Fruit fly (Drosophila melanogaster): ENCODE measurements around the gene Cyp6d5.

Gene Cyp6d5

DNA sequence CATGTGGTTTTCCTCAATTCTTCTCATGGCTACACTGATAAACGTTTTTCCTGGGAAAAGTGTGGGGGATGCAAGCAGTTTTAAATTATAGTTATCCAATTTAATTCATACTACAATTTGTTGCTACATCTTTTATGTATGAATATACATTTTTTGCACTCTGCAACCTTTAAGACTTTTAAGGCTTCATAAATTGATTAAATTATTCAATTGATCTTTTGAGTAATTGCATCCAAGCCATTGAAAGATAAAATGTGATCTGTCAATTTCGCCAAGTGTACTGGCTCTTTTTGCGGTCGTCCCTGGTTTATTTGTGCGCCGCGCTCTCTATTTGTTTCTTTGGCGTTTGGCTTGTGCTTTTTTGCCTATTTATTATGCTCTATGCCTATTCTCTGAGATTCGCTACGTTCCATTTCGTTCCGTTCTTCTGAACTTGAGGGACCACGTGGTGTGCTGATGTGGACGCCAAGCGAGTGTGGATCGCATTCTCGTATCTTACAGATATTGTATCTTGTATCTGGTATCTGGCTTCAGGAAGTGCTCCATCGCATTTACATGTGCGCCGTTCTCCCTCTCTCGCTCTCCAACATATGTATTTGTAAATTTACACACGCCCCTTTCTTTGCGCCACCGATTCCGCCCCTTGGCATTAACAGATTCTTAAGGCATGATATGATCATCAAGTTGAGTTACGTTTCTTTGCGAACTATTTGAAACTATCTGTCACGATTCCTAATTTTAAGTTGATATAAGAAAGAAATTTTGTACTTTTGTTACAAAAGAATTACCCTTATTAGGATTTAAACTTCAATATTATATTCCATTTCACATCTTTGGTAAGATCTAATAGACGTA lies 23.4 kb downstream of the Cyp6d5 start (continued):
- TF ChIP-seq Ada2b (GFP tag; IDR thresholded peaks at IDR 0.05): peak; percentile 82
- TF ChIP-seq Hey (tag; optimal IDR thresholded peaks at IDR 0.05): peak; percentile 30
- TF ChIP-seq lab (GFP tag; optimal IDR thresholded peaks at IDR 0.05): peak; percentile 93
- TF ChIP-seq CG30020 (tag; optimal IDR thresholded peaks at IDR 0.05): peak; percentile 18
- peak; percentile 55 for TF ChIP-seq Vsx1 (GFP tag; optimal IDR thresholded peaks at IDR 0.05)
- TF ChIP-seq Atf-2 (GFP tag; optimal IDR thresholded peaks at IDR 0.05): peak; percentile 82
- TF ChIP-seq Eip74EF (GFP tag; optimal IDR thresholded peaks at IDR 0.05): peak in 1 of 2 experiments; percentile 45
- TF ChIP-seq dmrt11E (tag; optimal IDR thresholded peaks at IDR 0.05): no peak
- TF ChIP-seq CG33557 (GFP tag; optimal IDR thresholded peaks at IDR 0.05): no peak
- TF ChIP-seq lmd (GFP tag; IDR thresholded peaks at IDR 0.05): peak; percentile 94
- TF ChIP-seq ase (GFP tag; IDR thresholded peaks at IDR 0.05): peak; percentile 70; the same call in 2 of the 3 replicates
- no peak for TF ChIP-seq Scr (GFP tag; IDR thresholded peaks at IDR 0.05; ENCODE audit: partially characterized antibody)
- peak; percentile 81 for TF ChIP-seq Max (GFP tag; optimal IDR thresholded peaks at IDR 0.05)
- peak; percentile 74 for TF ChIP-seq Myb (GFP tag; optimal IDR thresholded peaks at IDR 0.05)
- TF ChIP-seq CG6689 (GFP tag; IDR thresholded peaks at IDR 0.05): peak; percentile 85; the same call in 1 of the 2 replicates
- peak; percentile 90 for TF ChIP-seq shn (GFP tag; optimal IDR thresholded peaks at IDR 0.05)
- peak; percentile 13 for TF ChIP-seq twi (tag; optimal IDR thresholded peaks at IDR 0.05)
- TF ChIP-seq abd-A (tag; optimal IDR thresholded peaks at IDR 0.05): no peak
- peak; percentile 89 for TF ChIP-seq Dbx (GFP tag; IDR thresholded peaks at IDR 0.05)
- TF ChIP-seq CG12744 (GFP tag; optimal IDR thresholded peaks at IDR 0.05): peak; percentile 73
- TF ChIP-seq kah (GFP tag; optimal IDR thresholded peaks at IDR 0.05): peak; percentile 29
- peak; percentile 53 for TF ChIP-seq CG10267 (tag; optimal IDR thresholded peaks at IDR 0.05)
- TF ChIP-seq Nf-YC (tag; optimal IDR thresholded peaks at IDR 0.05): peak; percentile 75
- TF ChIP-seq gro (GFP tag; optimal IDR thresholded peaks at IDR 0.05): peak; percentile 95
- TF ChIP-seq MBD-R2 (GFP tag; IDR thresholded peaks at IDR 0.05): peak; percentile 64; the same call in 1 of the 2 replicates
- peak; percentile 24 for TF ChIP-seq CG4617 (GFP tag; optimal IDR thresholded peaks at IDR 0.05; ENCODE audit: borderline replicate concordance)
- TF ChIP-seq CG7357 (GFP tag; IDR thresholded peaks at IDR 0.05): peak; percentile 78
- TF ChIP-seq Hmx (GFP tag; optimal IDR thresholded peaks at IDR 0.05): peak; percentile 83
- TF ChIP-seq mam (GFP tag; optimal IDR thresholded peaks at IDR 0.05): peak; percentile 94
- peak; percentile 90 for TF ChIP-seq sob (GFP tag; IDR thresholded peaks at IDR 0.05)
- peak; percentile 11 for TF ChIP-seq YL-1 (GFP tag; optimal IDR thresholded peaks at IDR 0.05)
- no peak for TF ChIP-seq Dll (GFP tag; IDR thresholded peaks at IDR 0.05; ENCODE audit: partially characterized antibody)
- peak; percentile 95 for TF ChIP-seq CG32532 (GFP tag; IDR thresholded peaks at IDR 0.05)
- TF ChIP-seq ftz-f1 (GFP tag; optimal IDR thresholded peaks at IDR 0.05): peak; percentile 55
- TF ChIP-seq Optix (GFP tag; IDR thresholded peaks at IDR 0.05): 0 out of 3 replicates have a peak, but pooled peaks have one; percentile 13
- peak; percentile 56; the same call in 1 of the 2 replicates for TF ChIP-seq bowl (GFP tag; IDR thresholded peaks at IDR 0.05)
- peak; percentile 87 for TF ChIP-seq CG11085 (GFP tag; IDR thresholded peaks at IDR 0.05)
- peak; percentile 79 for TF ChIP-seq bab2 (GFP tag; optimal IDR thresholded peaks at IDR 0.05)
- TF ChIP-seq croc (GFP tag; conservative IDR thresholded peaks at IDR 0.05): peak; percentile 41; the same call in 2 of the 3 replicates
- TF ChIP-seq CG4282 (GFP tag; optimal IDR thresholded peaks at IDR 0.05): peak; percentile 44
- TF ChIP-seq CG18011 (GFP tag; optimal IDR thresholded peaks at IDR 0.05): peak; percentile 75
- TF ChIP-seq gem (tag; optimal IDR thresholded peaks at IDR 0.05): peak; percentile 92
- TF ChIP-seq Pdp1 (GFP tag; optimal IDR thresholded peaks at IDR 0.05): peak; percentile 70 to 91
- TF ChIP-seq pros (GFP tag; optimal IDR thresholded peaks at IDR 0.05): no peak
- TF ChIP-seq CG12236 (GFP tag; optimal IDR thresholded peaks at IDR 0.05): peak; percentile 11
- peak; percentile 57 for TF ChIP-seq exex (tag; optimal IDR thresholded peaks at IDR 0.05)
- TF ChIP-seq HLH54F (GFP tag; optimal IDR thresholded peaks at IDR 0.05): peak; percentile 92
- peak; percentile 92 for TF ChIP-seq CG13624 (GFP tag; optimal IDR thresholded peaks at IDR 0.05)

All from whole organism, embryonic.